Worm (Caenorhabditis elegans) whole organism, mixed stage, embryonic: ENCODE measurements around the gene tat-4.

Experiments used
- blmp-1 ChIP-seq: fragments of 150-350 bp; optimal IDR thresholded peaks from 2 replicates; lab custom pipeline; 2014; ENCODE audit warnings: missing biosample characterization, missing genetic modification characterization
- drap-1 ChIP-seq: fragments of 200-800 bp; sonication (Bioruptor generic); optimal IDR thresholded peaks from 3 replicates; lab custom pipeline; 2018; ENCODE audit warnings: mild to moderate bottlenecking, missing genetic modification characterization, missing compliant biosample characterization
- lsy-2 ChIP-seq: fragments of 150-350 bp; optimal IDR thresholded peaks from 2 replicates; lab custom pipeline; 2014; ENCODE audit warnings: missing biosample characterization, missing genetic modification characterization
- mab-5 ChIP-seq: fragments of 150-350 bp; optimal IDR thresholded peaks from 2 replicates; lab custom pipeline; 2014; ENCODE audit warnings: missing biosample characterization, missing genetic modification characterization
- mep-1 ChIP-seq: fragments of 150-350 bp; optimal IDR thresholded peaks from 2 replicates; lab custom pipeline; 2017; ENCODE audit warnings: missing biosample characterization, missing genetic modification reagents, missing genetic modification characterization, inconsistent platforms
- nhr-12 ChIP-seq: fragments of 150-350 bp; optimal IDR thresholded peaks from 2 replicates; lab custom pipeline; 2014; ENCODE audit warnings: missing biosample characterization, missing genetic modification characterization
- nhr-237 ChIP-seq: fragments of 150-350 bp; optimal IDR thresholded peaks from 2 replicates; lab custom pipeline; 2014; ENCODE audit warnings: missing biosample characterization, missing genetic modification characterization
- nhr-28 ChIP-seq: fragments of 150-350 bp; optimal IDR thresholded peaks from 2 replicates; lab custom pipeline; 2014; ENCODE audit warnings: missing biosample characterization, missing genetic modification characterization
- pha-4 ChIP-seq: fragments of 150-350 bp; optimal IDR thresholded peaks from 2 replicates; lab custom pipeline; 2018; ENCODE audit warnings: missing biosample characterization, missing genetic modification reagents, missing genetic modification characterization
- snpc-4 ChIP-seq: fragments of 150-350 bp; optimal IDR thresholded peaks from 2 replicates; lab custom pipeline; 2014; ENCODE audit warnings: missing biosample characterization, missing genetic modification characterization
- unc-120 ChIP-seq: sonication (generic microtip); optimal IDR thresholded peaks from 2 replicates; lab custom pipeline; 2017; ENCODE audit warnings: missing genetic modification characterization, missing compliant biosample characterization; ENCODE audit not compliant: poor library complexity, severe bottlenecking
- unc-39 ChIP-seq: fragments of 150-350 bp; optimal IDR thresholded peaks from 2 replicates; lab custom pipeline; 2014; ENCODE audit warnings: missing biosample characterization, missing genetic modification characterization
- unc-62 ChIP-seq: fragments of 150-350 bp; optimal IDR thresholded peaks from 2 replicates; lab custom pipeline; 2014; ENCODE audit warnings: missing biosample characterization, missing genetic modification reagents, missing genetic modification characterization
- ztf-11 ChIP-seq: fragments of 150-350 bp; optimal IDR thresholded peaks from 2 replicates; lab custom pipeline; 2014; ENCODE audit warnings: missing biosample characterization, missing genetic modification characterization

DNA sequence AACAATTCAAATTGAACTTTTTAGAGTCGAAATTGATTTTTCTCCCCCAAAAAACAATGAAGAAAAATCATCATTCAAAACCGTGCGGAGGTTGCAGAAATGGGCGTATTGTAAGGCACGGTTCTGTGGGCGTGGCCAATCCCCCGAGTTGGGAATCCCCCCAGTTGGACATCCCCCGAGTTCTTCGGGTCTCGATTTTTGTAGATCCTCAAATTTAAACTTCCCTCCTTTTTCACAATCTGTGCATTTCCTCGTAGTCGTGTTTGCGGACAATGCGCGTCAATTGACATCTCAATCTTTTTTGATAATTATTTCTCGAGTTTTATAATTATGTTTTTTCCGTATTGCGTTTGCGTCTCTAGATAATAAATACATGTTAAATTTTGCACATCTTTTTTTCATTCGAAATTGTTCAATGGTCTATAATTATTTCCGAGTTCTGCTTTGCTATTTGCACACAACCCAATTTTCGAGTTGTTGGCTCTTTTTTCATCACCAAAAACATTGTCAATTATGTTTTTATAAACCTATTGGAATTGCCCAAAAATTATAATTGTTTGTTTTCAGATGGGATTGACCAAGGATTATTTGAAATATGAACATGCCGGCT lies 25.8 kb upstream of the tat-4 start, which contains the start of gene F13H8.2:
- TF ChIP-seq nhr-12 (tag; lab: Kevin White, UChicago) (no peak), blmp-1 (tag; lab: Kevin White, UChicago) (no peak), lsy-2 (tag; lab: Kevin White, UChicago) (peak; percentile 77), nhr-237 (tag; lab: Kevin White, UChicago) (peak; percentile 44), mab-5 (tag; lab: Kevin White, UChicago) (no peak), unc-62 (GFP tag; lab: Kevin White, UChicago) (no peak), nhr-28 (no peak), snpc-4 (no peak), drap-1 (GFP tag; lab: Kevin White, UChicago) (no peak), unc-39 (no peak), unc-120 (peak; percentile 27), pha-4 (tag; lab: Kevin White, UChicago) (peak; percentile 59), ztf-11 (tag; lab: Kevin White, UChicago) (no peak), mep-1 (peak; percentile 31)
